Worm (Caenorhabditis elegans): ENCODE data around the gene Y57G11C.3.
"Not testable (repeated sequence)": the region's sequence is repeated elsewhere in the genome, so short reads cannot be mapped to it uniquely, and the experiment has no call there.

DNA sequence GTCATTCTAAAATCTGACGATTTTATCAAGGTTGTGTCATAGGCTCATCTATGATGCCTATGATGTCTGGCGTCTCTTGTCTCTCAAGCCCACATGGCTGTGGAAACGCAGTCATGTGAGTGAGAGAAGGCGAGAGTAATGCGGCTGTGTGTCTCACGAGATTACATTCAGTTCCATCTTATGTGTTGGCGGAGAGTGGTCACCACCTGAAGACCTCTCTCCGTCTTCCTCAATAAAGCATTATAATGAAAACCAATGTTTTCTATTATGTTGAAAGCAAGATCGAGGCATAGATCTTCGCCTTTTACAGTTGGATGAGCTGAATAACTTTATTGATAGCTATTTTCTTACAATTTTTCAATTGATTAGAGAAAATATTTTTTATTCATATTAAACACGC lies 4.7 kb upstream of the Y57G11C.3 start:
- not testable (repeated sequence) for TF ChIP-seq skn-1 (tag; optimal IDR thresholded peaks at IDR 0.05); ZK546.5 (tag; optimal IDR thresholded peaks at IDR 0.05); dpl-1 (GFP tag; optimal IDR thresholded peaks at IDR 0.05); lin-29 (GFP tag; IDR thresholded peaks at IDR 0.05); zag-1 (tag; optimal IDR thresholded peaks at IDR 0.05); ztf-11 (tag; optimal IDR thresholded peaks at IDR 0.05); snpc-4 (tag; optimal IDR thresholded peaks at IDR 0.05); ceh-82 (tag; optimal IDR thresholded peaks at IDR 0.05); lin-15B (tag; optimal IDR thresholded peaks at IDR 0.05); unc-130 (GFP tag; optimal IDR thresholded peaks at IDR 0.05)
- TF ChIP-seq nhr-28 (tag; optimal IDR thresholded peaks at IDR 0.05) = peak; percentile 33

All from whole organism, L4 larva.